Worm (Caenorhabditis elegans) whole organism, L2 larva: ENCODE results near the gene rpt-2.

Source experiments
- nhr-237 ChIP-seq: fragments of 150-350 bp; optimal IDR thresholded peaks from 2 replicates; lab custom pipeline; 2014; ENCODE audit warnings: missing biosample characterization, missing genetic modification characterization
- zag-1 ChIP-seq: fragments of 150-350 bp; optimal IDR thresholded peaks from 2 replicates; lab custom pipeline; 2014; ENCODE audit warnings: missing biosample characterization, missing genetic modification characterization

- no peak for TF ChIP-seq nhr-237 (tag; lab: Kevin White, UChicago)
- TF ChIP-seq zag-1 (tag; lab: Kevin White, UChicago) = no peak
Measured at ce11 chrV:6007927-6008326, 9.5 kb downstream of the rpt-2 start.
